Worm (Caenorhabditis elegans): ENCODE results near the gene rpl-11.2.

DNA sequence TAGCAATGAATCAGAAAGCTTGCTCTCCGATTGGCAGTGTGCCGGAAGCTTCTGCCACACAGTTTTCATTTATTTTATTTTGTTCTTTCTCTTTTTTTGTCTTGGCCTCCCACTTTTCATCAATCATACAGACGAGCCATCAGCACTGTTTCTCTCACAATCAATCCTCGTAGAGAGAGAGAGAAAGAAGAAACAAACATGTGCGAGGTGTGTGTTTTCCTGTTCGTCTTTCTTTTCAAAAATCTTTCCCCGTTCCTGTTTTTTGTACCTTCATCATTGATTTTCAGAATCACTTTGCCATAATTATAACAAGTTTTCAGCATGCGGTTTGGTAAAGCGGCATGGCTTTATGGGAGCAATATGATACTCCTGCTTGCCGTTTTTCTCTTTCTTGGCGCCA lies 43.3 kb downstream of the rpl-11.2 start, which contains the start of gene T24C12.1:
- TF ChIP-seq elt-1 (tag; optimal IDR thresholded peaks at IDR 0.05) (no peak), snpc-4 (tag; optimal IDR thresholded peaks at IDR 0.05) (no peak), fos-1 (tag; optimal IDR thresholded peaks at IDR 0.05) (no peak), unc-55 (GFP tag; optimal IDR thresholded peaks at IDR 0.05) (no peak)

Measured in whole organism, L2 larva.